Worm (Caenorhabditis elegans): ENCODE results near the gene Y46G5A.20.
A peak's percentile ranks its signal among the peaks of the same experiment; 100 is the strongest.

Gene Y46G5A.20

DNA sequence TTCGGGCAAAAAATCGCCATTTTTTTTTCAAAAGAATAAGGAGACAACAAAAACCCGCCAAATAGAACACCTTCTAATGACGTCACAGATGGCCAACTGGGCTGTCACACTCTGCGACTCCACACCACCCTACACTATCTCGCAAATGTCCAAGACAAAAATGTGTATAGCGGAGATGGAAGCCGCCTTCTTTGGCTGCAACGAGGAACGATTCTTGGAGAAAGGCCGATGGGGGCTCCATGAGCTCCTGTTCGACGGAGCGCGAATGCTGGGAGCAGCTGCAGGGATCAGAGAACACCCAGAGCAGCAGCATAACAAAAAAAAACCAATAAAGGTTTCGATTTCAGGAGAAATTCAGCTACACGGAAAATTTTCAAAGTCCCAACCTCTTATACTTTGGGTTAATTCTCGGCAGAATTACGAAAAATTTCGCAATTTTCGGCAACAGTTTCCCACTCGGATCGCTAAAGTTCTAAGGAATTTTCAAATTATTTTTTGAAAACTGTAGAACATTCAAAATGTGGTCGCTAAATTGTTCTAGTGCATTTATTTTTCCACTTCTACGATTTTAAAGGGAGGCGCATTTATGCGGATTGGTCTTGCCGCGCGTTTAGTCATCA lies 4.9 kb upstream of the Y46G5A.20 start (continued):
- TF ChIP-seq isw-1 (GFP tag; IDR thresholded peaks at IDR 0.05): peak; percentile 15; the same call in 1 of the 2 replicates
- no peak for TF ChIP-seq dsc-1 (tag; optimal IDR thresholded peaks at IDR 0.05)
- no peak for TF ChIP-seq hpl-2 (GFP tag; optimal IDR thresholded peaks at IDR 0.05)
- peak; percentile 41 for TF ChIP-seq snu-23 (GFP tag; optimal IDR thresholded peaks at IDR 0.05)
- no peak for TF ChIP-seq unc-62 (GFP tag; optimal IDR thresholded peaks at IDR 0.05)
- peak; percentile 59 for TF ChIP-seq fkh-8 (tag; optimal IDR thresholded peaks at IDR 0.05)
- TF ChIP-seq nhr-85 (tag): peak; percentile 13
- no peak for TF ChIP-seq elt-2 (tag; optimal IDR thresholded peaks at IDR 0.05)
- no peak for TF ChIP-seq hlh-4 (tag; optimal IDR thresholded peaks at IDR 0.05)
- no peak for TF ChIP-seq rnt-1 (tag; optimal IDR thresholded peaks at IDR 0.05)
- no peak for TF ChIP-seq pag-3 (tag; optimal IDR thresholded peaks at IDR 0.05; ENCODE audit: borderline replicate concordance, insufficient read depth)

DNA sequence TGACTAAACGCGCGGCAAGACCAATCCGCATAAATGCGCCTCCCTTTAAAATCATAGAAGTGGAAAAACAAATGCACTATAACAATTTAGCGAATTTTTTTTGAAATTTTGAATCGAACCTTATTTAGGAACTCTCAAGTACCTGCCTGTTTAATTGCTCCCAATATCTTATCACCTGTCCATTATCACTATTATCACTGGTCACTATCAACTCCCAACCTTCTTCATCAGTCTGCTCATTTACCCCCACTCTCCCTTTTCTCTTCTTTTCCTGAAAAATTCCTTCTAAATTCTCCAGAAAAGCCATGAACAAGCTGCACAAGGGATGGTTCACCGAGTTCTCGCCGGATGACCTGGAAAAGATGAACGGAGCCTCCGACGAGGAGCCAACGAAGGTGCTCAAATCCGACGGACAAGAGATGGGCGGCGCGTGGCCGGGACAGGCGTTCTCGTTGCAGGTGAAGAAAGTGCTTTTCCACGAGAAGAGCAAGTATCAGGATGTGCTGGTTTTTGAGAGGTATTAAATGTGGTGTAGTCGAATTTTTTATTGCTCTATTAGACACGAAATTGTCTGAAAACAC lies 4.1 kb upstream of the Y46G5A.20 start, which contains the start of gene spds-1:
spds-1 (plus strand) TSS at position 298 of the 581 bp plus-strand sequence.
- no peak for TF ChIP-seq C16A3.4 (tag; optimal IDR thresholded peaks at IDR 0.05)
- TF ChIP-seq ceh-90 (tag; optimal IDR thresholded peaks at IDR 0.05): no peak
- TF ChIP-seq nhr-85 (tag): no peak

DNA sequence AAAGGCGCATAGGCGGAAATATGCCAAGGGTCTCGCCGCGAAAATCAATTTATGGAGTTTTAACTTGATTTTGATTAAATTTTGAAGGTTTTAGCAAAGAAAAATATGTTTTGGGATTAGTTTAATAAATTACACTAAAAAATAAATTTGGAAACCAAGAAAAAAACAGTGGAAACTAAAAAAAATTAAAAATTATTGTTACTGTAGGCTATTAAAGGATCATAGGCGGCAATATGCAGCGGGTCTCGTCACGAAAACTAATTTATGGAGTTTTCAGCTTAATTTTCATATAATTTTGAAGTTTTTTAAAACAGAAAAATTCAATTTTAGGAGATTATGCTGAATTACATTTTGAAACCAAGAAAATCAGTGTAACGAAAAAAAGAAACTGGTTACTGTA lies 2.1 kb upstream of the Y46G5A.20 start:
- no peak for TF ChIP-seq ama-1 (optimal IDR thresholded peaks at IDR 0.05)
- TF ChIP-seq unc-62 (GFP tag; optimal IDR thresholded peaks at IDR 0.05): no peak
- TF ChIP-seq lsy-2 (tag; optimal IDR thresholded peaks at IDR 0.05): no peak
- TF ChIP-seq fkh-10 (GFP tag; optimal IDR thresholded peaks at IDR 0.05): no peak
- TF ChIP-seq unc-30 (tag; optimal IDR thresholded peaks at IDR 0.05): no peak
- no peak for TF ChIP-seq lir-3 (tag; optimal IDR thresholded peaks at IDR 0.05; ENCODE audit: poor library complexity)
- no peak for TF ChIP-seq ceh-82 (tag; optimal IDR thresholded peaks at IDR 0.05)
- no peak for TF ChIP-seq nhr-28 (tag; optimal IDR thresholded peaks at IDR 0.05)
- TF ChIP-seq efl-1 (optimal IDR thresholded peaks at IDR 0.05): no peak
- no peak for TF ChIP-seq efl-1 (GFP tag; optimal IDR thresholded peaks at IDR 0.05 in 1 of 2)
- TF ChIP-seq nhr-11 (tag; optimal IDR thresholded peaks at IDR 0.05): no peak
- TF ChIP-seq lin-39 (tag; optimal IDR thresholded peaks at IDR 0.05): no peak
- TF ChIP-seq lin-14 (GFP tag; optimal IDR thresholded peaks at IDR 0.05): no peak
- no peak for TF ChIP-seq blmp-1 (tag; optimal IDR thresholded peaks at IDR 0.05)
- TF ChIP-seq lin-13 (GFP tag; optimal IDR thresholded peaks at IDR 0.05): no peak
- TF ChIP-seq pax-3 (tag; optimal IDR thresholded peaks at IDR 0.05): no peak
- TF ChIP-seq unc-130 (tag; optimal IDR thresholded peaks at IDR 0.05): no peak
- no peak for TF ChIP-seq snpc-4 (tag; optimal IDR thresholded peaks at IDR 0.05)
- no peak for TF ChIP-seq alr-1 (tag; optimal IDR thresholded peaks at IDR 0.05; ENCODE audit: borderline replicate concordance)
- TF ChIP-seq elt-2 (tag; optimal IDR thresholded peaks at IDR 0.05): no peak
- TF ChIP-seq mep-1 (tag; optimal IDR thresholded peaks at IDR 0.05): no peak

DNA sequence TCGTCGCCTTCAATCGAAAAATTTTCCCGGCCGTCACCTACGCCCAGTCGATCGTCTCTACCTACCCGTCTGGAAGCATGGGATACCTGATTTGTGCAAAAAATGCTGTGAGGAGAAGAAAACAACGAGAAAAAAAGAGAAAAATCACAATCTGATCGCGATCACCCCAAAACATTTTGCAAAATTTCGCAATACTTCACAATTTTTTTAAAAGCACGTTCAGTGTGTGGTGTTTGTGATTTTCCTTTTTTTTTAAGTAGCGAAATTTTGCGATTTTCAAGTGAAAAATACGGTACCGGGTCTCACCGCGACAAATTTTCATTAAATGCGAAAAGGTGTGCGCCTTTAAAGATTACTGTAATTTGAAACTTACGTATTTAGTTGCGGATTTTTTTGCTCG lies 1.1 kb upstream of the Y46G5A.20 start:
- TF ChIP-seq hlh-17 (GFP tag; optimal IDR thresholded peaks at IDR 0.05; ENCODE audit: borderline replicate concordance) (no peak), aly-2 (tag; optimal IDR thresholded peaks at IDR 0.05) (no peak), ceh-88 (GFP tag; IDR thresholded peaks at IDR 0.05) (no peak), elt-3 (tag; optimal IDR thresholded peaks at IDR 0.05) (no peak), skn-1 (tag; optimal IDR thresholded peaks at IDR 0.05) (no peak), Y116A8C.19 (tag; optimal IDR thresholded peaks at IDR 0.05; ENCODE audit: borderline replicate concordance) (no peak), efl-1 (optimal IDR thresholded peaks at IDR 0.05) (no peak), efl-1 (GFP tag; optimal IDR thresholded peaks at IDR 0.05 in 1 of 2) (no peak), vab-15 (tag; optimal IDR thresholded peaks at IDR 0.05) (no peak), sup-37 (GFP tag; optimal IDR thresholded peaks at IDR 0.05) (no peak), lin-35 (GFP tag; optimal IDR thresholded peaks at IDR 0.05) (no peak)
